Fruit fly (Drosophila melanogaster) whole organism, embryonic: ENCODE measurements around the gene scaf6.
A peak's percentile ranks its signal among the peaks of the same experiment; 100 is the strongest.

Experiments
- CG15269 ChIP-seq: fragments of 200-800 bp; sonication (Bioruptor generic); optimal IDR thresholded peaks from 2 replicates; lab custom pipeline; 2018; ENCODE audit warnings: missing biosample characterization, mild to moderate bottlenecking, missing genetic modification characterization, moderate library complexity
- CG2116 ChIP-seq: fragments of 200-800 bp; sonication (Bioruptor generic); optimal IDR thresholded peaks from 3 replicates; lab custom pipeline; 2018; ENCODE audit warnings: missing biosample characterization, mild to moderate bottlenecking, missing genetic modification characterization
- CG2202 ChIP-seq: fragments of 200-800 bp; sonication (Bioruptor generic); optimal IDR thresholded peaks from 2 replicates; lab custom pipeline; 2018; ENCODE audit warnings: missing biosample characterization, mild to moderate bottlenecking, missing genetic modification characterization
- CG2875 ChIP-seq: fragments of 200-800 bp; sonication (Bioruptor generic); optimal IDR thresholded peaks from 2 replicates; lab custom pipeline; 2017; ENCODE audit warnings: missing biosample characterization, mild to moderate bottlenecking, missing genetic modification characterization, missing genetic modification reagents
- CG33213 ChIP-seq: fragments of 200-800 bp; sonication (Bioruptor generic); optimal IDR thresholded peaks from 3 replicates; lab custom pipeline; 2016; ENCODE audit warnings: missing biosample characterization, missing genetic modification characterization
- CG8478 ChIP-seq: fragments of >200 bp; optimal IDR thresholded peaks from 2 replicates; lab custom pipeline; 2018
- Ets65A ChIP-seq: fragments of 200-800 bp; sonication (Bioruptor generic); peaks from one replicate; lab custom pipeline; 2016; ENCODE audit warnings: missing biosample characterization, missing genetic modification characterization
- Rfx ChIP-seq: fragments of 200-800 bp; sonication (Bioruptor generic); IDR thresholded peaks from 2 replicates; pipeline ENCODE4 v1.3.6; 2022; ENCODE audit warnings: missing biosample characterization, missing genetic modification characterization
- chif ChIP-seq, 2 experiments: fragments of 200-800 bp; sonication (Bioruptor generic); optimal IDR thresholded peaks; 3 replicates each; lab custom pipeline; 2016; ENCODE audit warnings: missing biosample characterization in 2 of 2, missing genetic modification characterization in 2 of 2
- dan ChIP-seq: fragments of 200-800 bp; sonication (Bioruptor generic); IDR thresholded peaks from 2 replicates; pipeline ENCODE4 v1.3.6; 2022; ENCODE audit warnings: missing biosample characterization, missing genetic modification characterization
- dysf ChIP-seq: fragments of 200-800 bp; sonication (Bioruptor generic); IDR thresholded peaks from 3 replicates; pipeline ENCODE4 v1.3.6; 2022; ENCODE audit warnings: missing biosample characterization, missing genetic modification characterization
- phol ChIP-seq: fragments of 200-800 bp; sonication (Bioruptor generic); optimal IDR thresholded peaks from 3 replicates; lab custom pipeline; 2018; ENCODE audit warnings: missing biosample characterization, mild to moderate bottlenecking, missing genetic modification characterization, moderate library complexity
- tio ChIP-seq: fragments of 200-800 bp; sonication (Bioruptor generic); optimal IDR thresholded peaks from 2 replicates; lab custom pipeline; 2017; ENCODE audit warnings: missing biosample characterization, missing genetic modification characterization, inconsistent platforms

dm6 chr3L:17027310-17027709, 15.1 kb downstream of the scaf6 start, which contains the start of gene CG7730:
- TF ChIP-seq dan (GFP tag; lab: Robert Waterston, UW) (no peak), dysf (no peak), CG2202 (tag; lab: Kevin White, UChicago) (no peak), CG2875 (GFP tag; lab: Kevin White, UChicago) (no peak), CG8478 (no peak), chif (GFP tag; optimal IDR thresholded peaks at IDR 0.05; lab: Kevin White, UChicago) (no peak), tio (no peak), phol (no peak), Ets65A (GFP tag; lab: Kevin White, UChicago) (no peak), CG2116 (peak; percentile 29), Rfx (GFP tag; lab: Robert Waterston, UW) (no peak), CG33213 (no peak), CG15269 (tag; lab: Kevin White, UChicago) (no peak)
